Worm (Caenorhabditis elegans) whole organism, L2 larva: Measurements from ENCODE around the gene sor-1.

Experiments
- C34F6.9 ChIP-seq: fragments of 150-350 bp; optimal IDR thresholded peaks from 2 replicates; lab custom pipeline; 2014; ENCODE audit warnings: missing biosample characterization, missing genetic modification characterization
- F13H6.1 ChIP-seq: sonication (generic microtip); optimal IDR thresholded peaks from 2 replicates; lab custom pipeline; 2016; ENCODE audit warnings: missing genetic modification characterization, missing compliant biosample characterization
- R02D3.7 ChIP-seq: fragments of 150-350 bp; optimal IDR thresholded peaks from 2 replicates; lab custom pipeline; 2014; ENCODE audit warnings: missing biosample characterization, missing genetic modification characterization
- Y55F3AM.14 ChIP-seq: fragments of 200-800 bp; sonication (Bioruptor generic); optimal IDR thresholded peaks from 2 replicates; lab custom pipeline; 2018; ENCODE audit warnings: mild to moderate bottlenecking, missing genetic modification characterization, missing compliant biosample characterization
- ZK546.5 ChIP-seq: sonication (generic microtip); optimal IDR thresholded peaks from 2 replicates; lab custom pipeline; 2017; ENCODE audit warnings: missing biosample characterization, missing genetic modification characterization
- alr-1 ChIP-seq: fragments of 150-350 bp; optimal IDR thresholded peaks from 2 replicates; lab custom pipeline; 2014; ENCODE audit warnings: missing biosample characterization, missing genetic modification characterization
- aly-2 ChIP-seq: fragments of 150-350 bp; optimal IDR thresholded peaks from 2 replicates; lab custom pipeline; 2014; ENCODE audit warnings: missing biosample characterization, missing genetic modification characterization
- ama-1 ChIP-seq: fragments of 150-350 bp; optimal IDR thresholded peaks from 2 replicates; lab custom pipeline; 2018; ENCODE audit warnings: inconsistent platforms
- blmp-1 ChIP-seq: sonication (generic microtip); optimal IDR thresholded peaks from 2 replicates; lab custom pipeline; 2017; ENCODE audit warnings: missing genetic modification characterization, mild to moderate bottlenecking, missing compliant biosample characterization, antibody characterized with exemption, moderate library complexity; ENCODE audit not compliant: insufficient read depth
- ceh-16 ChIP-seq: fragments of 150-350 bp; optimal IDR thresholded peaks from 2 replicates; lab custom pipeline; 2014; ENCODE audit warnings: missing biosample characterization, missing genetic modification characterization
- ceh-82 ChIP-seq: fragments of 150-350 bp; optimal IDR thresholded peaks from 2 replicates; lab custom pipeline; 2014; ENCODE audit warnings: missing biosample characterization, missing genetic modification characterization
- crh-2 ChIP-seq: sonication (generic microtip); optimal IDR thresholded peaks from 2 replicates; lab custom pipeline; 2017; ENCODE audit warnings: missing biosample characterization, missing genetic modification characterization
- dmd-4 ChIP-seq: sonication (generic microtip); optimal IDR thresholded peaks from 2 replicates; lab custom pipeline; 2017; ENCODE audit warnings: missing biosample characterization, missing genetic modification characterization
- egl-27 ChIP-seq: sonication (generic microtip); optimal IDR thresholded peaks from 3 replicates; lab custom pipeline; 2017; ENCODE audit warnings: missing biosample characterization, missing genetic modification reagents, missing genetic modification characterization
- elt-1 ChIP-seq: fragments of 150-350 bp; optimal IDR thresholded peaks from 2 replicates; lab custom pipeline; 2014; ENCODE audit warnings: missing biosample characterization, missing genetic modification characterization
- elt-3 ChIP-seq: sonication (generic microtip); optimal IDR thresholded peaks from 2 replicates; lab custom pipeline; 2017; ENCODE audit warnings: missing biosample characterization, missing genetic modification characterization
- fos-1 ChIP-seq: fragments of 150-350 bp; optimal IDR thresholded peaks from 2 replicates; lab custom pipeline; 2014; ENCODE audit warnings: missing biosample characterization, missing genetic modification characterization
- gmeb-1 ChIP-seq: fragments of 150-350 bp; optimal IDR thresholded peaks from 2 replicates; lab custom pipeline; 2014; ENCODE audit warnings: missing biosample characterization, missing genetic modification characterization
- lin-11 ChIP-seq: fragments of 150-350 bp; sonication (generic microtip); optimal IDR thresholded peaks from 2 replicates; lab custom pipeline; 2014; ENCODE audit warnings: missing biosample characterization, missing genetic modification characterization, inconsistent platforms, mixed read lengths
- lin-13 ChIP-seq: fragments of 150-350 bp; optimal IDR thresholded peaks from 2 replicates; lab custom pipeline; 2014; ENCODE audit warnings: missing biosample characterization, missing genetic modification reagents, missing genetic modification characterization
- lin-39 ChIP-seq: fragments of 150-350 bp; optimal IDR thresholded peaks from 2 replicates; lab custom pipeline; 2014; ENCODE audit warnings: missing biosample characterization, missing genetic modification reagents, missing genetic modification characterization
- lsy-2 ChIP-seq, 2 experiments: fragments of 150-350 bp in 1 of 2; sonication (generic microtip) in 1 of 2; optimal IDR thresholded peaks; 2 replicates each; lab custom pipeline; 2014 to 2017; ENCODE audit warnings: missing biosample characterization in 2 of 2, missing genetic modification characterization in 2 of 2
- mab-5 ChIP-seq: fragments of 150-350 bp; optimal IDR thresholded peaks from 2 replicates; lab custom pipeline; 2014; ENCODE audit warnings: missing biosample characterization, missing genetic modification characterization
- mbf-1 ChIP-seq: sonication (generic microtip); optimal IDR thresholded peaks from 2 replicates; lab custom pipeline; 2017; ENCODE audit warnings: missing biosample characterization, missing genetic modification characterization
- mdl-1 ChIP-seq, 2 experiments: fragments of 150-350 bp in 1 of 2; sonication (generic microtip) in 1 of 2; optimal IDR thresholded peaks; 2 replicates each; lab custom pipeline; 2017; ENCODE audit warnings: missing biosample characterization in 2 of 2, missing genetic modification characterization in 2 of 2
- nhr-10 ChIP-seq: sonication (generic microtip); optimal IDR thresholded peaks from 2 replicates; lab custom pipeline; 2017; ENCODE audit warnings: missing biosample characterization, missing genetic modification characterization
- nhr-11 ChIP-seq: fragments of 150-350 bp; optimal IDR thresholded peaks from 2 replicates; lab custom pipeline; 2014; ENCODE audit warnings: missing biosample characterization, missing genetic modification characterization
- nhr-12 ChIP-seq: fragments of 150-350 bp; optimal IDR thresholded peaks from 2 replicates; lab custom pipeline; 2014; ENCODE audit warnings: missing biosample characterization, missing genetic modification characterization
- nhr-129 ChIP-seq: fragments of 150-350 bp; optimal IDR thresholded peaks from 2 replicates; lab custom pipeline; 2014; ENCODE audit warnings: missing biosample characterization, missing genetic modification characterization
- nhr-21 ChIP-seq: fragments of 150-350 bp; optimal IDR thresholded peaks from 2 replicates; lab custom pipeline; 2014; ENCODE audit warnings: missing biosample characterization, missing genetic modification characterization
- nhr-23 ChIP-seq: fragments of 150-350 bp; optimal IDR thresholded peaks from 2 replicates; lab custom pipeline; 2014; ENCODE audit warnings: missing biosample characterization, missing genetic modification reagents, missing genetic modification characterization
- nhr-237 ChIP-seq: fragments of 150-350 bp; optimal IDR thresholded peaks from 2 replicates; lab custom pipeline; 2014; ENCODE audit warnings: missing biosample characterization, missing genetic modification characterization
- nhr-25 ChIP-seq: fragments of 150-350 bp; sonication (generic microtip); optimal IDR thresholded peaks from 3 replicates; lab custom pipeline; 2014; ENCODE audit warnings: missing biosample characterization, missing genetic modification characterization
- nhr-6 ChIP-seq: fragments of 150-350 bp; optimal IDR thresholded peaks from 2 replicates; lab custom pipeline; 2014; ENCODE audit warnings: missing biosample characterization, missing genetic modification characterization
- nhr-77 ChIP-seq: fragments of 150-350 bp; optimal IDR thresholded peaks from 2 replicates; lab custom pipeline; 2014; ENCODE audit warnings: missing biosample characterization, missing genetic modification characterization
- peb-1 ChIP-seq: fragments of 150-350 bp; optimal IDR thresholded peaks from 2 replicates; lab custom pipeline; 2014; ENCODE audit warnings: missing biosample characterization, missing genetic modification characterization
- sem-4 ChIP-seq: fragments of 150-350 bp; optimal IDR thresholded peaks from 2 replicates; lab custom pipeline; 2014; ENCODE audit warnings: missing biosample characterization, missing genetic modification reagents, missing genetic modification characterization
- skn-1 ChIP-seq: sonication (generic microtip); optimal IDR thresholded peaks from 2 replicates; lab custom pipeline; 2017; ENCODE audit warnings: missing biosample characterization, missing genetic modification characterization
- sma-3 ChIP-seq: sonication (generic microtip); optimal IDR thresholded peaks from 2 replicates; lab custom pipeline; 2016; ENCODE audit warnings: missing genetic modification reagents, missing genetic modification characterization, missing compliant biosample characterization
- sma-9 ChIP-seq, 2 experiments: fragments of 150-350 bp in 1 of 2; sonication (generic microtip) in 1 of 2; optimal IDR thresholded peaks; 2 replicates each; lab custom pipeline; 2014 to 2016; ENCODE audit warnings: missing genetic modification characterization in 2 of 2, mild to moderate bottlenecking in 1 of 2, missing biosample characterization in 1 of 2, missing compliant biosample characterization in 1 of 2, missing genetic modification reagents in 1 of 2, moderate library complexity in 1 of 2
- snpc-4 ChIP-seq: fragments of 150-350 bp; optimal IDR thresholded peaks from 2 replicates; lab custom pipeline; 2014; ENCODE audit warnings: missing biosample characterization, missing genetic modification characterization
- unc-39 ChIP-seq: fragments of 150-350 bp; optimal IDR thresholded peaks from 2 replicates; lab custom pipeline; 2014; ENCODE audit warnings: missing biosample characterization, missing genetic modification characterization
- unc-55 ChIP-seq: fragments of 150-350 bp; sonication (generic microtip); optimal IDR thresholded peaks from 3 replicates; lab custom pipeline; 2014; ENCODE audit warnings: missing biosample characterization, missing genetic modification reagents, missing genetic modification characterization
- unc-62 ChIP-seq: fragments of 150-350 bp; optimal IDR thresholded peaks from 2 replicates; lab custom pipeline; 2014; ENCODE audit warnings: missing biosample characterization, missing genetic modification reagents, missing genetic modification characterization
- zag-1 ChIP-seq: fragments of 150-350 bp; optimal IDR thresholded peaks from 2 replicates; lab custom pipeline; 2014; ENCODE audit warnings: missing biosample characterization, missing genetic modification characterization
- ztf-1 ChIP-seq: fragments of 200-800 bp; sonication (Bioruptor generic); conservative IDR thresholded peaks from 2 replicates; pipeline ENCODE4 v1.3.6; 2022; ENCODE audit warnings: missing genetic modification characterization, missing compliant biosample characterization
- ztf-11 ChIP-seq: sonication (generic microtip); optimal IDR thresholded peaks from 2 replicates; lab custom pipeline; 2017; ENCODE audit warnings: missing biosample characterization, missing genetic modification characterization
- ztf-4 ChIP-seq: fragments of 150-350 bp; optimal IDR thresholded peaks from 2 replicates; lab custom pipeline; 2014; ENCODE audit warnings: missing biosample characterization, missing genetic modification characterization

The sor-1 gene

DNA sequence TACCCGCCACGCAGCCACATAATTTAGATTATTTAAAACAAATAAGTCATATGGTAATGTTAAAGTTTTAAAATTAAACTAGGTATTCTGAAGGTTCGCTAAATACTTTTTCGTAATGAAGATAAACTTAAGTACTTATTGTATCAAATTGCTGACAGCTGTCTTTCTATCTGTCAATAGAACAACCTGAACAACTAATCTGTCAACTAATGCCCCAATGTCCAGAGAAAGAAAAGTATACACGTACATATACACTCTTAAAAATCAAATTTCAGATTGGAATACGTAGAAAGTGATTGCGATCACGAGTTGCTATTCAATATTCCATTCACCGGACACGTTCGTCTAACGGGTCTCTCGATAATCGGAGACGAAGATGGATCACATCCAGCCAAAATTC is 7.2 kb upstream of the sor-1 start:
- no peak for TF ChIP-seq nhr-237 (tag; lab: Kevin White, UChicago)
- no peak for TF ChIP-seq F13H6.1
- no peak for TF ChIP-seq snpc-4 (tag; lab: Kevin White, UChicago)
- no peak for TF ChIP-seq gmeb-1
- no peak for TF ChIP-seq crh-2
- no peak for TF ChIP-seq lin-39 (tag; lab: Kevin White, UChicago)
- TF ChIP-seq alr-1 (tag; lab: Kevin White, UChicago): no peak
- no peak for TF ChIP-seq C34F6.9 (tag; lab: Kevin White, UChicago)
- TF ChIP-seq zag-1: no peak
- TF ChIP-seq nhr-21 (tag; lab: Kevin White, UChicago): no peak
- no peak for TF ChIP-seq unc-55 (GFP tag; lab: Kevin White, UChicago)
- TF ChIP-seq nhr-77: no peak
- TF ChIP-seq nhr-12 (tag; lab: Kevin White, UChicago): no peak
- TF ChIP-seq elt-3: no peak
- TF ChIP-seq nhr-10 (tag; lab: Kevin White, UChicago): no peak
- TF ChIP-seq blmp-1: no peak
- TF ChIP-seq ztf-1: no peak
- no peak for TF ChIP-seq nhr-23 (tag; lab: Kevin White, UChicago)
- TF ChIP-seq nhr-6 (tag; lab: Kevin White, UChicago): no peak
- no peak for TF ChIP-seq unc-39 (tag; lab: Kevin White, UChicago)

ce11 chrIII:8411976-8412375 is 6.0 kb upstream of the sor-1 start:
- TF ChIP-seq nhr-11 (tag; lab: Kevin White, UChicago) (no peak), unc-55 (GFP tag; lab: Kevin White, UChicago) (peak; percentile 91), blmp-1 (peak; percentile 25), ztf-4 (tag; lab: Kevin White, UChicago) (no peak), gmeb-1 (peak; percentile 47), unc-39 (tag; lab: Kevin White, UChicago) (no peak), fos-1 (tag; lab: Kevin White, UChicago) (peak; percentile 86), sem-4 (peak; percentile 66), nhr-6 (tag; lab: Kevin White, UChicago) (peak; percentile 49), nhr-10 (tag; lab: Kevin White, UChicago) (no peak), nhr-25 (tag; lab: Kevin White, UChicago) (peak; percentile 88), nhr-77 (no peak), lin-39 (tag; lab: Kevin White, UChicago) (no peak), ceh-82 (tag; lab: Kevin White, UChicago) (no peak), Y55F3AM.14 (peak; percentile 62), F13H6.1 (peak; percentile 77), ztf-1 (no peak), nhr-237 (tag; lab: Kevin White, UChicago) (no peak), lin-13 (GFP tag; lab: Kevin White, UChicago) (peak; percentile 58), snpc-4 (tag; lab: Kevin White, UChicago) (peak; percentile 33), aly-2 (tag; lab: Kevin White, UChicago) (no peak), C34F6.9 (tag; lab: Kevin White, UChicago) (peak; percentile 93), egl-27 (tag; lab: Kevin White, UChicago) (peak; percentile 28), ZK546.5 (tag; lab: Kevin White, UChicago) (no peak), mdl-1 (tag; optimal IDR thresholded peaks at IDR 0.05; lab: Kevin White, UChicago) (peak in 1 of 2 experiments; percentile 28), dmd-4 (tag; lab: Kevin White, UChicago) (no peak), R02D3.7 (no peak), mab-5 (tag; lab: Kevin White, UChicago) (peak; percentile 57), ceh-16 (tag; lab: Kevin White, UChicago) (no peak), zag-1 (peak; percentile 84), unc-62 (no peak), skn-1 (tag; lab: Kevin White, UChicago) (peak; percentile 8), nhr-23 (tag; lab: Kevin White, UChicago) (no peak), sma-9 (GFP tag; optimal IDR thresholded peaks at IDR 0.05; lab: Kevin White, UChicago) (peak; percentile 44), sma-9 (tag; optimal IDR thresholded peaks at IDR 0.05; lab: Kevin White, UChicago) (no peak), sma-3 (GFP tag; lab: Kevin White, UChicago) (peak; percentile 36), lin-11 (peak; percentile 20), nhr-129 (tag; lab: Kevin White, UChicago) (peak; percentile 88), elt-3 (no peak), alr-1 (tag; lab: Kevin White, UChicago) (no peak), ztf-11 (tag; lab: Kevin White, UChicago) (no peak), elt-1 (tag; lab: Kevin White, UChicago) (no peak), lsy-2 (tag; optimal IDR thresholded peaks at IDR 0.05; lab: Kevin White, UChicago) (peak; percentile 72 to 94), mbf-1 (tag; lab: Kevin White, UChicago) (no peak), peb-1 (tag; lab: Kevin White, UChicago) (no peak), crh-2 (peak; percentile 91), ama-1 (lab: Kevin White, UChicago) (peak; percentile 38), nhr-12 (tag; lab: Kevin White, UChicago) (no peak), nhr-21 (tag; lab: Kevin White, UChicago) (peak; percentile 31)
